Worm (Caenorhabditis elegans) whole organism, mixed stage, embryonic: ENCODE data around the gene F13H8.11.

Experiments used
- M03D4.4 ChIP-seq: sonication (generic microtip); optimal IDR thresholded peaks from 2 replicates; lab custom pipeline; 2017; ENCODE audit warnings: mild to moderate bottlenecking, missing genetic modification characterization, missing compliant biosample characterization
- blmp-1 ChIP-seq: fragments of 150-350 bp; optimal IDR thresholded peaks from 2 replicates; lab custom pipeline; 2014; ENCODE audit warnings: missing biosample characterization, missing genetic modification characterization
- ceh-39 ChIP-seq: fragments of 150-350 bp; optimal IDR thresholded peaks from 2 replicates; lab custom pipeline; 2014; ENCODE audit warnings: missing biosample characterization, missing genetic modification characterization
- ceh-43 ChIP-seq: fragments of 200-800 bp; sonication (Bioruptor generic); optimal IDR thresholded peaks from 2 replicates; lab custom pipeline; 2018; ENCODE audit warnings: mild to moderate bottlenecking, missing genetic modification characterization, moderate library complexity, missing compliant biosample characterization
- ceh-83 ChIP-seq: fragments of 200-800 bp; sonication (Bioruptor generic); optimal IDR thresholded peaks from 2 replicates; lab custom pipeline; 2018; ENCODE audit warnings: mild to moderate bottlenecking, missing genetic modification characterization, missing compliant biosample characterization
- ces-1 ChIP-seq: fragments of 150-350 bp; optimal IDR thresholded peaks from 2 replicates; lab custom pipeline; 2014; ENCODE audit warnings: missing biosample characterization, missing genetic modification reagents, missing genetic modification characterization
- cnd-1 ChIP-seq: fragments of 200-800 bp; sonication (Bioruptor generic); optimal IDR thresholded peaks from 2 replicates; lab custom pipeline; 2018; ENCODE audit warnings: mild to moderate bottlenecking, missing genetic modification characterization, missing compliant biosample characterization
- drap-1 ChIP-seq: fragments of 200-800 bp; sonication (Bioruptor generic); optimal IDR thresholded peaks from 3 replicates; lab custom pipeline; 2018; ENCODE audit warnings: mild to moderate bottlenecking, missing genetic modification characterization, missing compliant biosample characterization
- elt-1 ChIP-seq: sonication (generic microtip); optimal IDR thresholded peaks from 2 replicates; lab custom pipeline; 2017; ENCODE audit warnings: missing genetic modification characterization, mild to moderate bottlenecking, missing compliant biosample characterization, antibody characterized with exemption, moderate library complexity, borderline replicate concordance; ENCODE audit not compliant: insufficient read depth
- elt-3 ChIP-seq: fragments of 150-350 bp; optimal IDR thresholded peaks from 2 replicates; lab custom pipeline; 2014; ENCODE audit warnings: missing biosample characterization, missing genetic modification characterization
- flh-1 ChIP-seq: fragments of 200-800 bp; sonication (Bioruptor generic); optimal IDR thresholded peaks from 2 replicates; lab custom pipeline; 2018; ENCODE audit warnings: mild to moderate bottlenecking, missing genetic modification characterization, moderate library complexity, missing compliant biosample characterization
- ham-2 ChIP-seq: fragments of 200-800 bp; sonication (Bioruptor generic); optimal IDR thresholded peaks from 2 replicates; lab custom pipeline; 2018; ENCODE audit warnings: mild to moderate bottlenecking, missing genetic modification characterization, missing compliant biosample characterization
- hlh-1 ChIP-seq: fragments of 150-350 bp; optimal IDR thresholded peaks from 2 replicates; lab custom pipeline; 2014; ENCODE audit warnings: missing biosample characterization, missing genetic modification reagents, missing genetic modification characterization
- lin-13 ChIP-seq: fragments of 150-350 bp; optimal IDR thresholded peaks from 2 replicates; lab custom pipeline; 2014; ENCODE audit warnings: missing biosample characterization, missing genetic modification characterization
- lin-32 ChIP-seq: fragments of 200-800 bp; sonication (Bioruptor generic); optimal IDR thresholded peaks from 2 replicates; lab custom pipeline; 2018; ENCODE audit warnings: mild to moderate bottlenecking, missing genetic modification characterization, missing compliant biosample characterization
- lsy-2 ChIP-seq: fragments of 150-350 bp; optimal IDR thresholded peaks from 2 replicates; lab custom pipeline; 2014; ENCODE audit warnings: missing biosample characterization, missing genetic modification characterization
- mep-1 ChIP-seq: fragments of 150-350 bp; optimal IDR thresholded peaks from 2 replicates; lab custom pipeline; 2017; ENCODE audit warnings: missing biosample characterization, missing genetic modification reagents, missing genetic modification characterization, inconsistent platforms
- mls-2 ChIP-seq: sonication (generic microtip); optimal IDR thresholded peaks from 2 replicates; lab custom pipeline; 2016; ENCODE audit warnings: mild to moderate bottlenecking, missing genetic modification characterization, moderate library complexity, missing compliant biosample characterization
- nhr-2 ChIP-seq: fragments of 150-350 bp; optimal IDR thresholded peaks from 2 replicates; lab custom pipeline; 2014; ENCODE audit warnings: missing biosample characterization, missing genetic modification characterization
- nhr-237 ChIP-seq: fragments of 150-350 bp; optimal IDR thresholded peaks from 2 replicates; lab custom pipeline; 2014; ENCODE audit warnings: missing biosample characterization, missing genetic modification characterization
- nhr-76 ChIP-seq: sonication (generic microtip); optimal IDR thresholded peaks from 2 replicates; lab custom pipeline; 2017; ENCODE audit warnings: missing biosample characterization, missing genetic modification characterization
- pha-4 ChIP-seq: fragments of 150-350 bp; optimal IDR thresholded peaks from 2 replicates; lab custom pipeline; 2018; ENCODE audit warnings: missing biosample characterization, missing genetic modification reagents, missing genetic modification characterization
- sem-2 ChIP-seq: fragments of 200-800 bp; sonication (Bioruptor generic); optimal IDR thresholded peaks from 2 replicates; lab custom pipeline; 2018; ENCODE audit warnings: mild to moderate bottlenecking, missing genetic modification characterization, missing compliant biosample characterization
- snpc-4 ChIP-seq: fragments of 150-350 bp; optimal IDR thresholded peaks from 2 replicates; lab custom pipeline; 2014; ENCODE audit warnings: missing biosample characterization, missing genetic modification characterization
- sptf-1 ChIP-seq: sonication (generic microtip); optimal IDR thresholded peaks from 2 replicates; lab custom pipeline; 2017; ENCODE audit warnings: mild to moderate bottlenecking, missing genetic modification characterization, moderate library complexity, missing compliant biosample characterization
- tbx-8 ChIP-seq: fragments of 200-800 bp; sonication (Bioruptor generic); optimal IDR thresholded peaks from 2 replicates; lab custom pipeline; 2018; ENCODE audit warnings: mild to moderate bottlenecking, missing genetic modification characterization, moderate library complexity, missing compliant biosample characterization
- unc-120 ChIP-seq: sonication (generic microtip); optimal IDR thresholded peaks from 2 replicates; lab custom pipeline; 2017; ENCODE audit warnings: missing genetic modification characterization, missing compliant biosample characterization; ENCODE audit not compliant: poor library complexity, severe bottlenecking
- unc-62 ChIP-seq: fragments of 150-350 bp; optimal IDR thresholded peaks from 2 replicates; lab custom pipeline; 2014; ENCODE audit warnings: missing biosample characterization, missing genetic modification reagents, missing genetic modification characterization
- zip-8 ChIP-seq: fragments of 150-350 bp; optimal IDR thresholded peaks from 2 replicates; lab custom pipeline; 2014; ENCODE audit warnings: missing biosample characterization, missing genetic modification characterization
- ztf-11 ChIP-seq: fragments of 150-350 bp; optimal IDR thresholded peaks from 2 replicates; lab custom pipeline; 2014; ENCODE audit warnings: missing biosample characterization, missing genetic modification characterization

The F13H8.11 gene

DNA sequence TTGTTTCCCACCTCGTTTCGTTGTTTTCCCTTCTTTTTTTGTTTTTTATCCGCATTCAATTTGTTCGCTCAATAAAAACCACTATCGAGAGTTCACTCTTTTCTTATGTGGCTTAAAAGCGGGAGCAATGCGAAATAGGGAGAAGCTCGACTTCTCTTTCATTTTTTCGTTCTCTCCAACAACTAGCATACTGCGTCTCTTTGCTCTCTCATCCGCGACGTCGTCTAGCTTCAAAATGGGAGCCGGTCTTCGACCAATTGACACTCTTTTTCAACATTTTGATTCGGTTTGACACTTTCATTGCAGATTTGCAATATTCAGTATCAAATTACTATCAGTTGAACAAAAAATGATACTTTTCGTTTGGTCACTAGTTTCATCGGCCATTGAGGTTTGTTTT is 14.1 kb upstream of the F13H8.11 start, which contains the start of gene bpl-1:
bpl-1 (plus strand) TSS at position 301 of the 400 bp plus-strand sequence.
- TF ChIP-seq ztf-11 (tag; lab: Kevin White, UChicago) (no peak), zip-8 (tag; lab: Kevin White, UChicago) (no peak), nhr-237 (tag; lab: Kevin White, UChicago) (no peak), lin-13 (no peak), lin-32 (no peak), ces-1 (GFP tag; lab: Kevin White, UChicago) (no peak), ceh-83 (GFP tag; lab: Kevin White, UChicago) (no peak), pha-4 (tag; lab: Kevin White, UChicago) (no peak), nhr-76 (tag; lab: Kevin White, UChicago) (no peak), elt-1 (tag; lab: Kevin White, UChicago) (no peak), sem-2 (GFP tag; lab: Kevin White, UChicago) (no peak), ceh-39 (tag; lab: Kevin White, UChicago) (no peak), tbx-8 (GFP tag; lab: Kevin White, UChicago) (no peak), sptf-1 (tag; lab: Kevin White, UChicago) (no peak)

DNA sequence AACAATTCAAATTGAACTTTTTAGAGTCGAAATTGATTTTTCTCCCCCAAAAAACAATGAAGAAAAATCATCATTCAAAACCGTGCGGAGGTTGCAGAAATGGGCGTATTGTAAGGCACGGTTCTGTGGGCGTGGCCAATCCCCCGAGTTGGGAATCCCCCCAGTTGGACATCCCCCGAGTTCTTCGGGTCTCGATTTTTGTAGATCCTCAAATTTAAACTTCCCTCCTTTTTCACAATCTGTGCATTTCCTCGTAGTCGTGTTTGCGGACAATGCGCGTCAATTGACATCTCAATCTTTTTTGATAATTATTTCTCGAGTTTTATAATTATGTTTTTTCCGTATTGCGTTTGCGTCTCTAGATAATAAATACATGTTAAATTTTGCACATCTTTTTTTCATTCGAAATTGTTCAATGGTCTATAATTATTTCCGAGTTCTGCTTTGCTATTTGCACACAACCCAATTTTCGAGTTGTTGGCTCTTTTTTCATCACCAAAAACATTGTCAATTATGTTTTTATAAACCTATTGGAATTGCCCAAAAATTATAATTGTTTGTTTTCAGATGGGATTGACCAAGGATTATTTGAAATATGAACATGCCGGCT is 10.1 kb upstream of the F13H8.11 start, which contains the start of gene F13H8.2:
F13H8.2 (plus strand) TSS at position 560 of the 610 bp plus-strand sequence.
- TF ChIP-seq lsy-2 (tag; lab: Kevin White, UChicago) (peak; percentile 77), ceh-39 (tag; lab: Kevin White, UChicago) (peak; percentile 31), ceh-43 (peak; percentile 4), sptf-1 (tag; lab: Kevin White, UChicago) (peak; percentile 12), ceh-83 (GFP tag; lab: Kevin White, UChicago) (no peak), mls-2 (tag; lab: Kevin White, UChicago) (peak; percentile 9), nhr-237 (tag; lab: Kevin White, UChicago) (peak; percentile 44), blmp-1 (tag; lab: Kevin White, UChicago) (no peak), cnd-1 (tag; lab: Kevin White, UChicago) (peak; percentile 12), mep-1 (peak; percentile 31), ces-1 (GFP tag; lab: Kevin White, UChicago) (peak; percentile 93), lin-13 (peak; percentile 60), nhr-2 (tag; lab: Kevin White, UChicago) (no peak), pha-4 (tag; lab: Kevin White, UChicago) (peak; percentile 59), elt-1 (tag; lab: Kevin White, UChicago) (no peak), unc-120 (peak; percentile 27)

DNA sequence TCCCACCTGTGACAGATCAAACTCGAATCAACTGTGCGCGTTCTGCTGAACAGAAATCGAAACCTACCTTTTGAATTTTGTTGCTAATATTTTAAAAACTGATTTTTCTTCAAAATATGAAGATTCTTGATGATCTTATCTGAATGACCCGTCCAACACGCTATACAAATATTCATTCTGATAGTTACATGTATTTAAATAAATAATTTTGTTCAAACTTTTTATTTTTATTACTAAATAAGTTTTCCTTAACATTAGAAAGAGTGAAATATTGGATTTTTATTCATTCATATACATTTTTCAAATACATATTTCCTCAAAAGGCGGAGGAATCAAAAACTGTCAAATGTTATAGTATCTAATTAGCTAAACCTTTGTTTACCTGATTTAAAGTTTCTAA is 8.2 kb upstream of the F13H8.11 start, which contains the start of gene F13H8.8:
F13H8.8 (minus strand) TSS at position 101 of the 400 bp plus-strand sequence.
- TF ChIP-seq snpc-4 (tag; lab: Kevin White, UChicago) (no peak), mls-2 (tag; lab: Kevin White, UChicago) (no peak), ces-1 (GFP tag; lab: Kevin White, UChicago) (no peak), nhr-2 (tag; lab: Kevin White, UChicago) (no peak), sptf-1 (tag; lab: Kevin White, UChicago) (no peak), ceh-83 (GFP tag; lab: Kevin White, UChicago) (no peak), ham-2 (no peak), mep-1 (no peak), flh-1 (GFP tag; lab: Kevin White, UChicago) (no peak), unc-62 (GFP tag; lab: Kevin White, UChicago) (no peak), hlh-1 (no peak)

DNA sequence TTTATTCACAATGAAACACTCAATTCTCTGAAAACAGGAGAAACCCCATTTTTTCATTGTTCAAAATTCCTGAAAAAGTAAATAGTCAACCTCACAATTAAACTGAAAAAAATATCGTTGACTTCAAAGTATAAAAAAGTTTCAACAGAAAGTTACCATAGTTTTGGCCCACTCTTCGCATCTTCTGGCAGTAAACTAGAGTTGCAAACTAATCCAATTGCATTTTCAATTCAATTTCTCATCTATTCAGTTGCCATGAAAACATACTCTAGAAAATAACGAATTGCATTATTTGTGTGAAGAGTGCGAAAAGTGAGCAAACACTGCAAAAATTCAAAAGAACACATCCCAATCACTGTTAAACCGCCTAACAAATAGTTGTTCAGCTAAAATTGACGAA is 3.9 kb upstream of the F13H8.11 start, which contains the start of gene F13H8.3:
F13H8.3 (plus strand) TSS at position 301 of the 400 bp plus-strand sequence.
- no peak for TF ChIP-seq ces-1 (GFP tag; lab: Kevin White, UChicago)
- TF ChIP-seq ceh-39 (tag; lab: Kevin White, UChicago), result no peak
- TF ChIP-seq ceh-43, result no peak
- TF ChIP-seq lsy-2 (tag; lab: Kevin White, UChicago), result no peak
- no peak for TF ChIP-seq lin-32
- TF ChIP-seq elt-3 (tag; lab: Kevin White, UChicago), result no peak
- no peak for TF ChIP-seq nhr-237 (tag; lab: Kevin White, UChicago)

DNA sequence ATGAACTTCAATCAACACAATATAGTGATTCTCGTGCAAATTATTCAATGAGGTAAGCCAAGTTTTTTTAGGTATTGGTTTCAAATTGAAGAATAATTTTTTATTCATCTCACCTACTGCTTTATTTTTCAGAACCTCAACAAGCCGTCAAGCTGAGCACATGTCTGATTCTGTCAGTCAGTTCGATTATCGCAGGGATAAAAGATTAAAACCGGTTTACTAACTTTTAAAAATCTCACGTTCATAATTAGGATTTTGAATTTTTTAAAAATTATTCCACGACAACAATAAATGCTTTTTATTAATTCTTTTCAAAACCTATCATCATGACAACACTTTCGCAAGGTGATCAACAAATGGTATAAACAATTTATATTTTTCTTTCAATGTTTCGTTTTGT is 2.4 kb upstream of the F13H8.11 start, which contains the start of gene F13H8.12:
F13H8.12 (plus strand) TSS at position 301 of the 400 bp plus-strand sequence.
- TF ChIP-seq mls-2 (tag; lab: Kevin White, UChicago), result no peak
- no peak for TF ChIP-seq flh-1 (GFP tag; lab: Kevin White, UChicago)
- no peak for TF ChIP-seq hlh-1
- TF ChIP-seq lin-32, result no peak
- TF ChIP-seq lsy-2 (tag; lab: Kevin White, UChicago), result no peak
- TF ChIP-seq ztf-11 (tag; lab: Kevin White, UChicago), result no peak
- TF ChIP-seq nhr-237 (tag; lab: Kevin White, UChicago), result no peak
- TF ChIP-seq M03D4.4 (tag; lab: Kevin White, UChicago), result no peak
- no peak for TF ChIP-seq ceh-39 (tag; lab: Kevin White, UChicago)
- no peak for TF ChIP-seq blmp-1 (tag; lab: Kevin White, UChicago)
- TF ChIP-seq ceh-43, result no peak
- no peak for TF ChIP-seq drap-1 (GFP tag; lab: Kevin White, UChicago)
- no peak for TF ChIP-seq snpc-4 (tag; lab: Kevin White, UChicago)
- TF ChIP-seq sem-2 (GFP tag; lab: Kevin White, UChicago), result no peak
- no peak for TF ChIP-seq sptf-1 (tag; lab: Kevin White, UChicago)
- TF ChIP-seq, all 35 proteins: peak for 0
